Worm (Caenorhabditis elegans) whole organism, L2 larva: ENCODE results near the gene C50F4.12.

Experiments used
- C34F6.9 ChIP-seq: fragments of 150-350 bp; optimal IDR thresholded peaks from 2 replicates; lab custom pipeline; 2014; ENCODE audit warnings: missing biosample characterization, missing genetic modification characterization
- F13H6.1 ChIP-seq: sonication (generic microtip); optimal IDR thresholded peaks from 2 replicates; lab custom pipeline; 2016; ENCODE audit warnings: missing genetic modification characterization, missing compliant biosample characterization
- R02D3.7 ChIP-seq: fragments of 150-350 bp; optimal IDR thresholded peaks from 2 replicates; lab custom pipeline; 2014; ENCODE audit warnings: missing biosample characterization, missing genetic modification characterization
- Y55F3AM.14 ChIP-seq: fragments of 200-800 bp; sonication (Bioruptor generic); optimal IDR thresholded peaks from 2 replicates; lab custom pipeline; 2018; ENCODE audit warnings: mild to moderate bottlenecking, missing genetic modification characterization, missing compliant biosample characterization
- ZK546.5 ChIP-seq: sonication (generic microtip); optimal IDR thresholded peaks from 2 replicates; lab custom pipeline; 2017; ENCODE audit warnings: missing biosample characterization, missing genetic modification characterization
- alr-1 ChIP-seq: fragments of 150-350 bp; optimal IDR thresholded peaks from 2 replicates; lab custom pipeline; 2014; ENCODE audit warnings: missing biosample characterization, missing genetic modification characterization
- aly-2 ChIP-seq: fragments of 150-350 bp; optimal IDR thresholded peaks from 2 replicates; lab custom pipeline; 2014; ENCODE audit warnings: missing biosample characterization, missing genetic modification characterization
- ama-1 ChIP-seq: fragments of 150-350 bp; optimal IDR thresholded peaks from 2 replicates; lab custom pipeline; 2018; ENCODE audit warnings: inconsistent platforms
- blmp-1 ChIP-seq: sonication (generic microtip); optimal IDR thresholded peaks from 2 replicates; lab custom pipeline; 2017; ENCODE audit warnings: missing genetic modification characterization, mild to moderate bottlenecking, missing compliant biosample characterization, antibody characterized with exemption, moderate library complexity; ENCODE audit not compliant: insufficient read depth
- ceh-16 ChIP-seq: fragments of 150-350 bp; optimal IDR thresholded peaks from 2 replicates; lab custom pipeline; 2014; ENCODE audit warnings: missing biosample characterization, missing genetic modification characterization
- ceh-82 ChIP-seq: fragments of 150-350 bp; optimal IDR thresholded peaks from 2 replicates; lab custom pipeline; 2014; ENCODE audit warnings: missing biosample characterization, missing genetic modification characterization
- crh-2 ChIP-seq: sonication (generic microtip); optimal IDR thresholded peaks from 2 replicates; lab custom pipeline; 2017; ENCODE audit warnings: missing biosample characterization, missing genetic modification characterization
- dmd-4 ChIP-seq: sonication (generic microtip); optimal IDR thresholded peaks from 2 replicates; lab custom pipeline; 2017; ENCODE audit warnings: missing biosample characterization, missing genetic modification characterization
- egl-27 ChIP-seq: sonication (generic microtip); optimal IDR thresholded peaks from 3 replicates; lab custom pipeline; 2017; ENCODE audit warnings: missing biosample characterization, missing genetic modification reagents, missing genetic modification characterization
- elt-1 ChIP-seq: fragments of 150-350 bp; optimal IDR thresholded peaks from 2 replicates; lab custom pipeline; 2014; ENCODE audit warnings: missing biosample characterization, missing genetic modification characterization
- elt-3 ChIP-seq: sonication (generic microtip); optimal IDR thresholded peaks from 2 replicates; lab custom pipeline; 2017; ENCODE audit warnings: missing biosample characterization, missing genetic modification characterization
- fos-1 ChIP-seq: fragments of 150-350 bp; optimal IDR thresholded peaks from 2 replicates; lab custom pipeline; 2014; ENCODE audit warnings: missing biosample characterization, missing genetic modification characterization
- gmeb-1 ChIP-seq: fragments of 150-350 bp; optimal IDR thresholded peaks from 2 replicates; lab custom pipeline; 2014; ENCODE audit warnings: missing biosample characterization, missing genetic modification characterization
- lin-11 ChIP-seq: fragments of 150-350 bp; sonication (generic microtip); optimal IDR thresholded peaks from 2 replicates; lab custom pipeline; 2014; ENCODE audit warnings: missing biosample characterization, missing genetic modification characterization, inconsistent platforms, mixed read lengths
- lin-13 ChIP-seq: fragments of 150-350 bp; optimal IDR thresholded peaks from 2 replicates; lab custom pipeline; 2014; ENCODE audit warnings: missing biosample characterization, missing genetic modification reagents, missing genetic modification characterization
- lin-39 ChIP-seq: fragments of 150-350 bp; optimal IDR thresholded peaks from 2 replicates; lab custom pipeline; 2014; ENCODE audit warnings: missing biosample characterization, missing genetic modification reagents, missing genetic modification characterization
- lsy-2 ChIP-seq, 2 experiments: fragments of 150-350 bp in 1 of 2; sonication (generic microtip) in 1 of 2; optimal IDR thresholded peaks; 2 replicates each; lab custom pipeline; 2014 to 2017; ENCODE audit warnings: missing biosample characterization in 2 of 2, missing genetic modification characterization in 2 of 2
- mab-5 ChIP-seq: fragments of 150-350 bp; optimal IDR thresholded peaks from 2 replicates; lab custom pipeline; 2014; ENCODE audit warnings: missing biosample characterization, missing genetic modification characterization
- mbf-1 ChIP-seq: sonication (generic microtip); optimal IDR thresholded peaks from 2 replicates; lab custom pipeline; 2017; ENCODE audit warnings: missing biosample characterization, missing genetic modification characterization
- mdl-1 ChIP-seq, 2 experiments: fragments of 150-350 bp in 1 of 2; sonication (generic microtip) in 1 of 2; optimal IDR thresholded peaks; 2 replicates each; lab custom pipeline; 2017; ENCODE audit warnings: missing biosample characterization in 2 of 2, missing genetic modification characterization in 2 of 2
- nhr-10 ChIP-seq: sonication (generic microtip); optimal IDR thresholded peaks from 2 replicates; lab custom pipeline; 2017; ENCODE audit warnings: missing biosample characterization, missing genetic modification characterization
- nhr-11 ChIP-seq: fragments of 150-350 bp; optimal IDR thresholded peaks from 2 replicates; lab custom pipeline; 2014; ENCODE audit warnings: missing biosample characterization, missing genetic modification characterization
- nhr-12 ChIP-seq: fragments of 150-350 bp; optimal IDR thresholded peaks from 2 replicates; lab custom pipeline; 2014; ENCODE audit warnings: missing biosample characterization, missing genetic modification characterization
- nhr-129 ChIP-seq: fragments of 150-350 bp; optimal IDR thresholded peaks from 2 replicates; lab custom pipeline; 2014; ENCODE audit warnings: missing biosample characterization, missing genetic modification characterization
- nhr-21 ChIP-seq: fragments of 150-350 bp; optimal IDR thresholded peaks from 2 replicates; lab custom pipeline; 2014; ENCODE audit warnings: missing biosample characterization, missing genetic modification characterization
- nhr-23 ChIP-seq: fragments of 150-350 bp; optimal IDR thresholded peaks from 2 replicates; lab custom pipeline; 2014; ENCODE audit warnings: missing biosample characterization, missing genetic modification reagents, missing genetic modification characterization
- nhr-237 ChIP-seq: fragments of 150-350 bp; optimal IDR thresholded peaks from 2 replicates; lab custom pipeline; 2014; ENCODE audit warnings: missing biosample characterization, missing genetic modification characterization
- nhr-25 ChIP-seq: fragments of 150-350 bp; sonication (generic microtip); optimal IDR thresholded peaks from 3 replicates; lab custom pipeline; 2014; ENCODE audit warnings: missing biosample characterization, missing genetic modification characterization
- nhr-6 ChIP-seq: fragments of 150-350 bp; optimal IDR thresholded peaks from 2 replicates; lab custom pipeline; 2014; ENCODE audit warnings: missing biosample characterization, missing genetic modification characterization
- nhr-77 ChIP-seq: fragments of 150-350 bp; optimal IDR thresholded peaks from 2 replicates; lab custom pipeline; 2014; ENCODE audit warnings: missing biosample characterization, missing genetic modification characterization
- peb-1 ChIP-seq: fragments of 150-350 bp; optimal IDR thresholded peaks from 2 replicates; lab custom pipeline; 2014; ENCODE audit warnings: missing biosample characterization, missing genetic modification characterization
- sem-4 ChIP-seq: fragments of 150-350 bp; optimal IDR thresholded peaks from 2 replicates; lab custom pipeline; 2014; ENCODE audit warnings: missing biosample characterization, missing genetic modification reagents, missing genetic modification characterization
- skn-1 ChIP-seq: sonication (generic microtip); optimal IDR thresholded peaks from 2 replicates; lab custom pipeline; 2017; ENCODE audit warnings: missing biosample characterization, missing genetic modification characterization
- sma-3 ChIP-seq: sonication (generic microtip); optimal IDR thresholded peaks from 2 replicates; lab custom pipeline; 2016; ENCODE audit warnings: missing genetic modification reagents, missing genetic modification characterization, missing compliant biosample characterization
- sma-9 ChIP-seq, 2 experiments: fragments of 150-350 bp in 1 of 2; sonication (generic microtip) in 1 of 2; optimal IDR thresholded peaks; 2 replicates each; lab custom pipeline; 2014 to 2016; ENCODE audit warnings: missing genetic modification characterization in 2 of 2, mild to moderate bottlenecking in 1 of 2, missing biosample characterization in 1 of 2, missing compliant biosample characterization in 1 of 2, missing genetic modification reagents in 1 of 2, moderate library complexity in 1 of 2
- snpc-4 ChIP-seq: fragments of 150-350 bp; optimal IDR thresholded peaks from 2 replicates; lab custom pipeline; 2014; ENCODE audit warnings: missing biosample characterization, missing genetic modification characterization
- unc-39 ChIP-seq: fragments of 150-350 bp; optimal IDR thresholded peaks from 2 replicates; lab custom pipeline; 2014; ENCODE audit warnings: missing biosample characterization, missing genetic modification characterization
- unc-55 ChIP-seq: fragments of 150-350 bp; sonication (generic microtip); optimal IDR thresholded peaks from 3 replicates; lab custom pipeline; 2014; ENCODE audit warnings: missing biosample characterization, missing genetic modification reagents, missing genetic modification characterization
- unc-62 ChIP-seq: fragments of 150-350 bp; optimal IDR thresholded peaks from 2 replicates; lab custom pipeline; 2014; ENCODE audit warnings: missing biosample characterization, missing genetic modification reagents, missing genetic modification characterization
- zag-1 ChIP-seq: fragments of 150-350 bp; optimal IDR thresholded peaks from 2 replicates; lab custom pipeline; 2014; ENCODE audit warnings: missing biosample characterization, missing genetic modification characterization
- ztf-1 ChIP-seq: fragments of 200-800 bp; sonication (Bioruptor generic); conservative IDR thresholded peaks from 2 replicates; pipeline ENCODE4 v1.3.6; 2022; ENCODE audit warnings: missing genetic modification characterization, missing compliant biosample characterization
- ztf-11 ChIP-seq: sonication (generic microtip); optimal IDR thresholded peaks from 2 replicates; lab custom pipeline; 2017; ENCODE audit warnings: missing biosample characterization, missing genetic modification characterization
- ztf-4 ChIP-seq: fragments of 150-350 bp; optimal IDR thresholded peaks from 2 replicates; lab custom pipeline; 2014; ENCODE audit warnings: missing biosample characterization, missing genetic modification characterization

Gene C50F4.12

ce11 chrV:9546860-9547269 lies 7.3 kb upstream of the C50F4.12 start, which contains the start of gene his-37:
Gene his-37, plus strand, starts transcription at chrV:9547105.
- peak; percentile 90 for TF ChIP-seq nhr-237 (tag; lab: Kevin White, UChicago)
- peak; percentile 92 for TF ChIP-seq nhr-77 (tag; lab: Kevin White, UChicago)
- peak; percentile 72 for TF ChIP-seq R02D3.7 (tag; lab: Kevin White, UChicago)
- TF ChIP-seq nhr-21 (tag; lab: Kevin White, UChicago) = peak; percentile 99
- TF ChIP-seq ztf-4 = peak; percentile 98
- peak; percentile 95 for TF ChIP-seq blmp-1 (tag; lab: Kevin White, UChicago)
- TF ChIP-seq snpc-4 = peak; percentile 93
- peak; percentile 94 to 97 for TF ChIP-seq lsy-2 (tag; optimal IDR thresholded peaks at IDR 0.05; lab: Kevin White, UChicago)
- peak; percentile 100 for TF ChIP-seq C34F6.9
- no peak for TF ChIP-seq mbf-1
- peak; percentile 99 for TF ChIP-seq nhr-129 (tag; lab: Kevin White, UChicago)
- TF ChIP-seq nhr-12 (tag; lab: Kevin White, UChicago) = peak; percentile 71
- TF ChIP-seq alr-1 (tag; lab: Kevin White, UChicago) = no peak
- peak; percentile 100 for TF ChIP-seq fos-1 (tag; lab: Kevin White, UChicago)
- peak; percentile 91 for TF ChIP-seq skn-1 (tag; lab: Kevin White, UChicago)
- TF ChIP-seq ztf-11 (tag; lab: Kevin White, UChicago) = peak; percentile 38
- TF ChIP-seq zag-1 = peak; percentile 98
- peak; percentile 92 for TF ChIP-seq unc-62 (GFP tag; lab: Kevin White, UChicago)
- TF ChIP-seq sma-3 (GFP tag; lab: Kevin White, UChicago) = peak; percentile 100
- TF ChIP-seq unc-55 = peak; percentile 98
- peak; percentile 93 for TF ChIP-seq ceh-16 (tag; lab: Kevin White, UChicago)
- TF ChIP-seq crh-2 (tag; lab: Kevin White, UChicago) = peak; percentile 100
- peak; percentile 99 for TF ChIP-seq sem-4 (tag; lab: Kevin White, UChicago)
- peak; percentile 94 for TF ChIP-seq mab-5 (tag; lab: Kevin White, UChicago)
- peak; percentile 80 for TF ChIP-seq ZK546.5 (tag; lab: Kevin White, UChicago)
- no peak for TF ChIP-seq elt-3 (tag; lab: Kevin White, UChicago)
- peak; percentile 98 for TF ChIP-seq Y55F3AM.14 (GFP tag; lab: Kevin White, UChicago)
- peak; percentile 90 to 92 for TF ChIP-seq mdl-1 (tag; optimal IDR thresholded peaks at IDR 0.05; lab: Kevin White, UChicago)
- TF ChIP-seq ztf-1 (GFP tag; lab: Robert Waterston, UW) = no peak
- no peak for TF ChIP-seq elt-1 (tag; lab: Kevin White, UChicago)
- peak; percentile 98 for TF ChIP-seq sma-9 (GFP tag; optimal IDR thresholded peaks at IDR 0.05; lab: Kevin White, UChicago)
- TF ChIP-seq sma-9 (tag; optimal IDR thresholded peaks at IDR 0.05; lab: Kevin White, UChicago) = no peak
- peak; percentile 99 for TF ChIP-seq nhr-6
- no peak for TF ChIP-seq aly-2
- TF ChIP-seq lin-11 = peak; percentile 98
- TF ChIP-seq nhr-10 (tag; lab: Kevin White, UChicago) = peak; percentile 91
- TF ChIP-seq unc-39 = peak; percentile 41
- peak; percentile 98 for TF ChIP-seq lin-13
- TF ChIP-seq gmeb-1 (tag; lab: Kevin White, UChicago) = peak; percentile 95
- peak; percentile 88 for TF ChIP-seq ceh-82 (tag; lab: Kevin White, UChicago)
- peak; percentile 99 for TF ChIP-seq nhr-25 (tag; lab: Kevin White, UChicago)
- TF ChIP-seq F13H6.1 (tag; lab: Kevin White, UChicago) = peak; percentile 98
- TF ChIP-seq egl-27 (tag; lab: Kevin White, UChicago) = peak; percentile 96
- TF ChIP-seq lin-39 = peak; percentile 68
- TF ChIP-seq dmd-4 (tag; lab: Kevin White, UChicago) = peak; percentile 66
- peak; percentile 89 for TF ChIP-seq ama-1
- TF ChIP-seq peb-1 (tag; lab: Kevin White, UChicago) = no peak
- peak; percentile 67 for TF ChIP-seq nhr-11
- TF ChIP-seq nhr-23 = no peak
